Fruit fly (Drosophila melanogaster) whole organism, prepupa: ENCODE results near the gene alpha-Spec.

ENCODE experiments used
- Blimp-1 ChIP-seq: fragments of 200-800 bp; sonication (Bioruptor generic); optimal IDR thresholded peaks from 3 replicates; lab custom pipeline; 2017; ENCODE audit warnings: missing biosample characterization, missing genetic modification characterization, mild to moderate bottlenecking, moderate library complexity, missing genetic modification reagents
- CG10669 ChIP-seq: fragments of 200-800 bp; sonication (Bioruptor generic); optimal IDR thresholded peaks from 3 replicates; lab custom pipeline; 2018; ENCODE audit warnings: missing biosample characterization, mild to moderate bottlenecking, missing genetic modification characterization, moderate library complexity
- CG11762 ChIP-seq: fragments of 200-800 bp; sonication (Bioruptor generic); optimal IDR thresholded peaks from 3 replicates; lab custom pipeline; 2016; ENCODE audit warnings: missing biosample characterization, missing genetic modification characterization; ENCODE audit not compliant: insufficient read depth
- CG11902 ChIP-seq: fragments of 200-800 bp; sonication (Bioruptor generic); optimal IDR thresholded peaks from 3 replicates; lab custom pipeline; 2016; ENCODE audit warnings: missing biosample characterization, missing genetic modification characterization
- CG15336 ChIP-seq: fragments of 200-800 bp; sonication (Bioruptor generic); IDR thresholded peaks from 2 replicates; pipeline ENCODE4 v1.3.6; 2022; ENCODE audit warnings: missing biosample characterization, missing genetic modification characterization
- CG1621 ChIP-seq: fragments of 200-800 bp; sonication (Bioruptor generic); optimal IDR thresholded peaks from 3 replicates; lab custom pipeline; 2018; ENCODE audit warnings: missing biosample characterization, mild to moderate bottlenecking, missing genetic modification characterization
- CG16779 ChIP-seq: fragments of 200-800 bp; sonication (Bioruptor generic); optimal IDR thresholded peaks from 3 replicates; lab custom pipeline; 2017; ENCODE audit warnings: missing biosample characterization, mild to moderate bottlenecking, missing genetic modification characterization
- CG3032 ChIP-seq: fragments of 200-800 bp; optimal IDR thresholded peaks from 2 replicates; lab custom pipeline; 2019; ENCODE audit warnings: missing biosample characterization, mild to moderate bottlenecking, missing genetic modification characterization, moderate library complexity
- CG31627 ChIP-seq: fragments of 200-800 bp; sonication (Bioruptor generic); optimal IDR thresholded peaks from 3 replicates; lab custom pipeline; 2016; ENCODE audit warnings: missing biosample characterization, missing genetic modification characterization
- CG32006 ChIP-seq: fragments of 200-800 bp; sonication (Bioruptor generic); optimal IDR thresholded peaks from 3 replicates; lab custom pipeline; 2017; ENCODE audit warnings: missing biosample characterization, mild to moderate bottlenecking, missing genetic modification characterization
- CG4318 ChIP-seq: fragments of 200-800 bp; sonication (Bioruptor generic); optimal IDR thresholded peaks from 3 replicates; lab custom pipeline; 2017; ENCODE audit warnings: missing biosample characterization, mild to moderate bottlenecking, missing genetic modification characterization
- CG6163 ChIP-seq: fragments of 200-800 bp; sonication (Bioruptor generic); IDR thresholded peaks from 3 replicates; pipeline ENCODE4 v1.3.6; 2022; ENCODE audit warnings: missing biosample characterization, missing genetic modification characterization
- CG6792 ChIP-seq: fragments of 200-800 bp; sonication (Bioruptor generic); optimal IDR thresholded peaks from 3 replicates; lab custom pipeline; 2016; ENCODE audit warnings: missing biosample characterization, missing genetic modification characterization
- CG6854 ChIP-seq: fragments of 200-800 bp; sonication (Bioruptor generic); optimal IDR thresholded peaks from 2 replicates; lab custom pipeline; 2017; ENCODE audit warnings: missing biosample characterization, mild to moderate bottlenecking, missing genetic modification characterization
- CG7368 ChIP-seq: fragments of 200-800 bp; sonication (Bioruptor generic); optimal IDR thresholded peaks from 3 replicates; lab custom pipeline; 2016; ENCODE audit warnings: missing biosample characterization, missing genetic modification characterization
- CG8119 ChIP-seq: fragments of 200-800 bp; sonication (Bioruptor generic); IDR thresholded peaks from 3 replicates; pipeline ENCODE4 v1.3.6; 2022; ENCODE audit warnings: missing biosample characterization, missing genetic modification characterization
- CG8319 ChIP-seq: fragments of 200-800 bp; sonication (Bioruptor generic); optimal IDR thresholded peaks from 3 replicates; lab custom pipeline; 2016; ENCODE audit warnings: missing biosample characterization, missing genetic modification characterization
- CG9139 ChIP-seq: fragments of 200-800 bp; sonication (Bioruptor generic); optimal IDR thresholded peaks from 3 replicates; lab custom pipeline; 2017; ENCODE audit warnings: missing biosample characterization, mild to moderate bottlenecking, missing genetic modification characterization
- Eip75B ChIP-seq: fragments of 200-800 bp; sonication (Bioruptor generic); optimal IDR thresholded peaks from 3 replicates; lab custom pipeline; 2016; ENCODE audit warnings: missing biosample characterization, missing genetic modification characterization
- Eip78C ChIP-seq: fragments of 200-800 bp; sonication (Bioruptor generic); peaks from one replicate; lab custom pipeline; 2016; ENCODE audit warnings: missing biosample characterization, missing genetic modification characterization
- Eip93F ChIP-seq: fragments of 200-800 bp; sonication (Bioruptor generic); optimal IDR thresholded peaks from 2 replicates; lab custom pipeline; 2016; ENCODE audit warnings: missing biosample characterization, mild to moderate bottlenecking, missing genetic modification characterization
- Ets21C ChIP-seq: fragments of 200-800 bp; sonication (Bioruptor generic); optimal IDR thresholded peaks from 3 replicates; lab custom pipeline; 2016; ENCODE audit warnings: missing biosample characterization, missing genetic modification characterization
- Ets96B ChIP-seq: fragments of 200-800 bp; optimal IDR thresholded peaks from 2 replicates; lab custom pipeline; 2019; ENCODE audit warnings: missing biosample characterization, mild to moderate bottlenecking, missing genetic modification characterization, moderate library complexity
- Gug ChIP-seq: fragments of 200-800 bp; sonication (Bioruptor generic); IDR thresholded peaks from 2 replicates; pipeline ENCODE4 v1.3.6; 2022; ENCODE audit warnings: missing biosample characterization, missing genetic modification characterization
- Hr38 ChIP-seq: sonication (Bioruptor generic); optimal IDR thresholded peaks from 2 replicates; lab custom pipeline; 2016; ENCODE audit warnings: missing biosample characterization, missing genetic modification characterization
- Hr39 ChIP-seq: fragments of 200-800 bp; sonication (Bioruptor generic); optimal IDR thresholded peaks from 2 replicates; lab custom pipeline; 2016; ENCODE audit warnings: missing biosample characterization, missing genetic modification characterization
- Hr4 ChIP-seq: fragments of 200-800 bp; sonication (Bioruptor generic); optimal IDR thresholded peaks from 3 replicates; lab custom pipeline; 2016; ENCODE audit warnings: missing biosample characterization, missing genetic modification characterization
- OdsH ChIP-seq: fragments of 200-800 bp; sonication (Bioruptor generic); optimal IDR thresholded peaks from 3 replicates; lab custom pipeline; 2016; ENCODE audit warnings: missing biosample characterization, missing genetic modification characterization
- Smox ChIP-seq: fragments of 200-800 bp; sonication (Bioruptor generic); optimal IDR thresholded peaks from 3 replicates; lab custom pipeline; 2016; ENCODE audit warnings: missing biosample characterization, missing genetic modification characterization
- Sox14 ChIP-seq: fragments of 200-800 bp; sonication (Bioruptor generic); optimal IDR thresholded peaks from 3 replicates; lab custom pipeline; 2016; ENCODE audit warnings: missing biosample characterization, missing genetic modification characterization
- Sox15 ChIP-seq: fragments of 200-800 bp; sonication (Bioruptor generic); optimal IDR thresholded peaks from 3 replicates; lab custom pipeline; 2016; ENCODE audit warnings: missing biosample characterization, missing genetic modification characterization
- achi ChIP-seq: fragments of 200-800 bp; sonication (Bioruptor generic); optimal IDR thresholded peaks from 3 replicates; lab custom pipeline; 2016; ENCODE audit warnings: missing biosample characterization, missing genetic modification characterization
- dsx ChIP-seq: fragments of 200-800 bp; optimal IDR thresholded peaks from 3 replicates; lab custom pipeline; 2019; ENCODE audit warnings: missing biosample characterization, mild to moderate bottlenecking, missing genetic modification characterization, moderate library complexity; ENCODE audit not compliant: poor library complexity, severe bottlenecking
- eg ChIP-seq: fragments of 200-800 bp; sonication (Bioruptor generic); IDR thresholded peaks from 3 replicates; pipeline ENCODE4 v1.3.6; 2022; ENCODE audit warnings: missing biosample characterization, missing genetic modification characterization
- esn ChIP-seq: fragments of 200-800 bp; sonication (Bioruptor generic); optimal IDR thresholded peaks from 2 replicates; lab custom pipeline; 2016; ENCODE audit warnings: missing biosample characterization, mild to moderate bottlenecking, missing genetic modification characterization, moderate library complexity
- fd59A ChIP-seq: fragments of 200-800 bp; sonication (Bioruptor generic); optimal IDR thresholded peaks from 2 replicates; lab custom pipeline; 2017; ENCODE audit warnings: missing biosample characterization, mild to moderate bottlenecking, missing genetic modification characterization, missing genetic modification reagents
- fd85E ChIP-seq: fragments of 200-800 bp; sonication (Bioruptor generic); optimal IDR thresholded peaks from 3 replicates; lab custom pipeline; 2016; ENCODE audit warnings: missing biosample characterization, missing genetic modification characterization
- fkh ChIP-seq: fragments of 200-800 bp; sonication (Bioruptor generic); optimal IDR thresholded peaks from 3 replicates; lab custom pipeline; 2017; ENCODE audit warnings: missing biosample characterization, mild to moderate bottlenecking, missing genetic modification characterization, moderate library complexity
- spab ChIP-seq: fragments of 200-800 bp; sonication (Bioruptor generic); optimal IDR thresholded peaks from 2 replicates; lab custom pipeline; 2017; ENCODE audit warnings: missing biosample characterization, mild to moderate bottlenecking, missing genetic modification characterization, missing genetic modification reagents
- ss ChIP-seq, 2 experiments: fragments of 200-800 bp; sonication (Bioruptor generic); optimal IDR thresholded peaks; 2 replicates in 1 of 2; 3 replicates in 1 of 2; lab custom pipeline; 2017 to 2018; ENCODE audit warnings: mild to moderate bottlenecking in 2 of 2, missing biosample characterization in 2 of 2, missing genetic modification characterization in 2 of 2, moderate library complexity in 1 of 2
- svp ChIP-seq: fragments of 200-800 bp; sonication (Bioruptor generic); peaks from one replicate; lab custom pipeline; 2016; ENCODE audit warnings: missing biosample characterization, missing genetic modification characterization
- topi ChIP-seq: fragments of 200-800 bp; sonication (Bioruptor generic); optimal IDR thresholded peaks from 3 replicates; lab custom pipeline; 2016; ENCODE audit warnings: missing biosample characterization, missing genetic modification characterization
- vri ChIP-seq: fragments of 200-800 bp; sonication (Bioruptor generic); optimal IDR thresholded peaks from 3 replicates; lab custom pipeline; 2016; ENCODE audit warnings: missing biosample characterization, mild to moderate bottlenecking, missing genetic modification characterization

The alpha-Spec gene

DNA sequence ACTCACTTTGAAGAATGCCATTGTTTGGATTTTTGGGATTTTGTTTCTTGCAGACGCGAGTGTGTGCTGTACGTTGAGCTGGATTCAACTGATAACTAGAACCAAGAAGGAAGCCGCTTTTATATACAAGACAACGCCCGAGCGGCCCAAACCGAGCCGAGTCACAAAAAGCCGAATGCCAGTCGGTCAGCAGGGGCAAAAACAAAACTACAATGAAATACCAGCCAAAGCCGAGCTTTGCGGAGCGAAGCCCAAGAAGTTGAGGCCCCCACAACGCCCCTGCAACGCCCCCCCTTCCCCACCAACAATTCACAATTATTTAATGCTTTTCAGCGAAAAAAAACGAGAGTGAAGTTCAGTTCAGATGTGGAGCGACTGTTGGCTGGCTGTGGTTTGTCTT, 46.9 kb upstream of the alpha-Spec start, which contains the start of gene Cpr62Bc:
TSS of gene Cpr62Bc (minus strand) at position 101 of the 400 bp plus-strand sequence.
- TF ChIP-seq achi (GFP tag; lab: Kevin White, UChicago) (no peak), svp (GFP tag; lab: Kevin White, UChicago) (no peak), CG6163 (GFP tag; lab: Robert Waterston, UW) (no peak), CG11762 (no peak), CG7368 (GFP tag; lab: Kevin White, UChicago) (no peak), Hr4 (GFP tag; lab: Kevin White, UChicago) (no peak), vri (GFP tag; lab: Kevin White, UChicago) (no peak), Smox (GFP tag; lab: Kevin White, UChicago) (no peak), CG15336 (GFP tag; lab: Robert Waterston, UW) (no peak), CG31627 (GFP tag; lab: Kevin White, UChicago) (no peak)

DNA sequence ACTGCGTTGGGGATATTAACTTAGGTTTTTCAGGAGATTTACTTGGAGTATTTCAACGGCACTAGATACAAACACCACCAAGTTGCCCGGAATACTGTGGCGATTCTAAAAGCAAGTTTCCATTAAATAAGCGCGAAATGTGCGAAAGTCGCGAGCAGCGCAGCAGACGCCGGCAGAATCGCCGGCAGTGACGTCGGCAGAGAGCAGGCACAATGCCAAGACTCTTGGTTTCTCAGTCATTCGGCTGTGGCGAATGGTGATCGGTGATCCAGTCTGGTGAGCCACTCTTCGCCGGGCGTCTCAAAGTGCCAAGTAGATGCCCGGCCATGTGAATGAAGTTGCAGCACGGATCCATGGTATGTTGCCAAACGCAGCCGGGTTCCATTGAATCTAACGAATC, 39.9 kb upstream of the alpha-Spec start, which contains the start of gene Cpr62Bb:
TSS of gene Cpr62Bb (minus strand) at position 101 of the 400 bp plus-strand sequence.
- TF ChIP-seq fd85E (GFP tag; lab: Kevin White, UChicago): no peak
- TF ChIP-seq ss (GFP tag; optimal IDR thresholded peaks at IDR 0.05; lab: Kevin White, UChicago): no peak
- TF ChIP-seq esn: no peak
- TF ChIP-seq Hr38 (GFP tag; lab: Kevin White, UChicago): no peak
- no peak for TF ChIP-seq Sox14 (GFP tag; lab: Kevin White, UChicago)
- TF ChIP-seq OdsH (GFP tag; lab: Kevin White, UChicago): no peak
- TF ChIP-seq CG31627 (GFP tag; lab: Kevin White, UChicago): no peak
- no peak for TF ChIP-seq Gug
- no peak for TF ChIP-seq Blimp-1
- TF ChIP-seq CG32006 (GFP tag; lab: Kevin White, UChicago): no peak
- TF ChIP-seq CG6163 (GFP tag; lab: Robert Waterston, UW): no peak
- no peak for TF ChIP-seq CG9139 (GFP tag; lab: Kevin White, UChicago)
- TF ChIP-seq fkh (GFP tag; lab: Kevin White, UChicago): no peak
- no peak for TF ChIP-seq CG4318
- no peak for TF ChIP-seq spab (GFP tag; lab: Kevin White, UChicago)
- TF ChIP-seq, all 60 proteins: peak for 0

DNA sequence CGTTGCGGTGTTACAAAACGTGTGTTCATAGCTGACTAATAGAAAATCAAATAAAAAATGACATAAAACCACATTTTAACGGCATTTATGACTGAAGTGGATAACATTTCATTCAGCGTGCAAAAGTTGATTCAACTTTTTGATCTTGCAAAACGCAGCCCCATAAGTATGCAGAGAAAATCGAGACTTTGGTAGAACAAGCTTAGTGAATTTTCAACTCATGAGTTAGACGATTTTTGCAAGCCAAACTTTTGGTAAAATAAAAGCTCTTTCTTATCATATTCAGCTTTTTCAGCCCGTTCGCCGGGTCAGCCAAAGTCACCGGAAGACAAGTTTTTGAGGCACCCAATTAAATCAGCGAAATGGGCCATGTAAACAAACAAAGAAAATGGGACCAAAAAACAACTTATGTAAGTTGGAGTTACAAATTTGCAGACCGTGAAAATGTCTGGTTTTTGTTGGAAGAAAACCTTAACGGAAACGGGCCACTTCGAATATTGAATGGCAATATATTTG, 36.7 kb upstream of the alpha-Spec start, which contains the start of gene Cpr62Ba:
TSS of gene Cpr62Ba (minus strand) at position 31 of the 516 bp plus-strand sequence.
- TF ChIP-seq svp (GFP tag; lab: Kevin White, UChicago) (peak; percentile 84), Eip78C (GFP tag; lab: Kevin White, UChicago) (peak; percentile 40), CG6792 (GFP tag; lab: Kevin White, UChicago) (no peak)

DNA sequence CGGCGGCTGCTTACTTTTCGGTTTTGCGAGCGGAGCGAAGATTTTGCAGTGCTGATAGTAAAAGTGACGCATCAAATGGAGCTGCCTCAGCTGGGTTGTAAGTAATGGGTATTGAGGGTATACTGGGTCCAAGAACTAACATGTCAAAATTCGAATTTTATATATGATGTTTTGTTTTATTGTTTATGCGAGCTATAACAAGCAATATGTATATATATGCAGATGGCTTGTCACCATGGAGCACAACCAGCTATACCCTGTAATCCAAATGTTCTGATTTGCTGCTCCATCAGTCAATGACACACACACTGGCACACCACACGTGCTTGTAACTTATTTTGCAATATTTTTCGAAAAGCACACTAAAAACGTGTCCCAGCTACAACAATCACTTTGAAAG, 34.4 kb upstream of the alpha-Spec start:
- TF ChIP-seq CG6792 (GFP tag; lab: Kevin White, UChicago): peak; percentile 50
- TF ChIP-seq CG16779 (tag; lab: Kevin White, UChicago): peak; percentile 16
- TF ChIP-seq Eip78C (GFP tag; lab: Kevin White, UChicago): peak; percentile 83
- TF ChIP-seq eg: peak; percentile 87
- TF ChIP-seq vri (GFP tag; lab: Kevin White, UChicago): peak; percentile 59
- peak; percentile 77 for TF ChIP-seq OdsH (GFP tag; lab: Kevin White, UChicago)
- TF ChIP-seq fd59A (GFP tag; lab: Kevin White, UChicago): peak; percentile 58
- TF ChIP-seq CG6854 (GFP tag; lab: Kevin White, UChicago): no peak
- no peak for TF ChIP-seq CG8319
- peak; percentile 62 for TF ChIP-seq Eip75B (GFP tag; lab: Kevin White, UChicago)
- TF ChIP-seq CG9139 (GFP tag; lab: Kevin White, UChicago): no peak
- peak; percentile 78 for TF ChIP-seq CG15336 (GFP tag; lab: Robert Waterston, UW)
- no peak for TF ChIP-seq Eip93F (GFP tag; lab: Kevin White, UChicago)
- peak; percentile 57 for TF ChIP-seq CG3032 (tag; lab: Kevin White, UChicago)
- peak; percentile 28 for TF ChIP-seq Sox15 (GFP tag; lab: Kevin White, UChicago)
- TF ChIP-seq Ets96B (tag; lab: Kevin White, UChicago): peak; percentile 43
- TF ChIP-seq Hr4 (GFP tag; lab: Kevin White, UChicago): peak; percentile 56
- TF ChIP-seq Smox (GFP tag; lab: Kevin White, UChicago): peak; percentile 71
- TF ChIP-seq dsx (GFP tag; lab: Kevin White, UChicago): peak; percentile 9
- TF ChIP-seq CG10669 (GFP tag; lab: Kevin White, UChicago): peak; percentile 4
- TF ChIP-seq fd85E (GFP tag; lab: Kevin White, UChicago): no peak
- TF ChIP-seq Ets21C: peak; percentile 47
- peak; percentile 38 for TF ChIP-seq CG7368 (GFP tag; lab: Kevin White, UChicago)
- peak; percentile 70 for TF ChIP-seq esn
- peak; percentile 57; the same call in 1 of the 3 replicates for TF ChIP-seq CG8119 (GFP tag; lab: Robert Waterston, UW)
- no peak for TF ChIP-seq fkh (GFP tag; lab: Kevin White, UChicago)
- no peak for TF ChIP-seq spab (GFP tag; lab: Kevin White, UChicago)
- peak; percentile 60 for TF ChIP-seq topi (GFP tag; lab: Kevin White, UChicago)
- peak; percentile 81 for TF ChIP-seq Hr39 (GFP tag; lab: Kevin White, UChicago)
- no peak for TF ChIP-seq CG11902 (GFP tag; lab: Kevin White, UChicago)
- TF ChIP-seq CG1621 (tag; lab: Kevin White, UChicago): peak; percentile 30
